Worm (Caenorhabditis elegans) whole organism, early embryonic: ENCODE data around the gene W08A12.3.

Source experiments
- B0310.2 ChIP-seq: sonication (generic microtip); optimal IDR thresholded peaks from 2 replicates; lab custom pipeline; 2016; ENCODE audit warnings: mild to moderate bottlenecking, missing genetic modification characterization, missing compliant biosample characterization
- F13C5.2 ChIP-seq: sonication (generic microtip); optimal IDR thresholded peaks from 2 replicates; lab custom pipeline; 2017; ENCODE audit warnings: mild to moderate bottlenecking, missing genetic modification characterization, inconsistent platforms, missing compliant biosample characterization
- aly-1 ChIP-seq: sonication (generic microtip); optimal IDR thresholded peaks from 2 replicates; lab custom pipeline; 2016; ENCODE audit warnings: missing genetic modification characterization, missing compliant biosample characterization
- ama-1 ChIP-seq: fragments of 150-350 bp; optimal IDR thresholded peaks from 2 replicates; lab custom pipeline; 2014
- ceh-13 ChIP-seq: fragments of 200-800 bp; sonication (Bioruptor generic); optimal IDR thresholded peaks from 2 replicates; lab custom pipeline; 2018; ENCODE audit warnings: mild to moderate bottlenecking, missing genetic modification characterization, missing compliant biosample characterization
- ceh-36 ChIP-seq: sonication (generic microtip); optimal IDR thresholded peaks from 2 replicates; lab custom pipeline; 2016; ENCODE audit warnings: missing genetic modification characterization, inconsistent platforms, missing compliant biosample characterization
- ets-7 ChIP-seq: sonication (generic microtip); optimal IDR thresholded peaks from 2 replicates; lab custom pipeline; 2016; ENCODE audit warnings: missing genotype, missing genetic modification characterization, missing compliant biosample characterization
- flt-1 ChIP-seq: fragments of 200-800 bp; sonication (Bioruptor generic); IDR thresholded peaks from 2 replicates; pipeline ENCODE4 v1.3.6; 2022; ENCODE audit warnings: missing genetic modification characterization, missing compliant biosample characterization
- hmbx-1 ChIP-seq: sonication (generic microtip); optimal IDR thresholded peaks from 2 replicates; lab custom pipeline; 2016; ENCODE audit warnings: mild to moderate bottlenecking, missing genetic modification characterization, missing compliant biosample characterization
- hmg-4 ChIP-seq: fragments of 200-800 bp; sonication (Bioruptor generic); optimal IDR thresholded peaks from 2 replicates; lab custom pipeline; 2018; ENCODE audit warnings: mild to moderate bottlenecking, missing genetic modification characterization, missing compliant biosample characterization
- hnd-1 ChIP-seq: sonication (generic microtip); optimal IDR thresholded peaks from 2 replicates; lab custom pipeline; 2016; ENCODE audit warnings: missing genetic modification characterization, missing compliant biosample characterization
- pes-1 ChIP-seq: fragments of 200-800 bp; sonication (Bioruptor generic); IDR thresholded peaks from 2 replicates; pipeline ENCODE4 v1.3.6; 2022; ENCODE audit warnings: missing genetic modification reagents, missing genetic modification characterization, missing compliant biosample characterization
- scrt-1 ChIP-seq: fragments of 200-800 bp; sonication (Bioruptor generic); IDR thresholded peaks from 2 replicates; pipeline ENCODE4 v1.3.6; 2022; ENCODE audit warnings: missing genetic modification characterization, missing compliant biosample characterization
- sea-1 ChIP-seq: fragments of 200-800 bp; sonication (Bioruptor generic); conservative IDR thresholded peaks from 2 replicates; pipeline ENCODE4 v1.3.6; 2022; ENCODE audit warnings: missing genetic modification characterization, missing compliant biosample characterization
- tbx-11 ChIP-seq: fragments of 200-800 bp; sonication (Bioruptor generic); IDR thresholded peaks from 2 replicates; pipeline ENCODE4 v1.3.6; 2022; ENCODE audit warnings: missing genetic modification characterization, missing compliant biosample characterization
- tbx-37 ChIP-seq: fragments of 200-800 bp; sonication (Bioruptor generic); conservative IDR thresholded peaks from 2 replicates; pipeline ENCODE4 v1.3.6; 2022; ENCODE audit warnings: missing genetic modification reagents, missing genetic modification characterization, missing compliant biosample characterization
- tra-4 ChIP-seq: sonication (generic microtip); optimal IDR thresholded peaks from 2 replicates; lab custom pipeline; 2017; ENCODE audit warnings: missing genetic modification characterization, missing compliant biosample characterization

Gene W08A12.3

DNA sequence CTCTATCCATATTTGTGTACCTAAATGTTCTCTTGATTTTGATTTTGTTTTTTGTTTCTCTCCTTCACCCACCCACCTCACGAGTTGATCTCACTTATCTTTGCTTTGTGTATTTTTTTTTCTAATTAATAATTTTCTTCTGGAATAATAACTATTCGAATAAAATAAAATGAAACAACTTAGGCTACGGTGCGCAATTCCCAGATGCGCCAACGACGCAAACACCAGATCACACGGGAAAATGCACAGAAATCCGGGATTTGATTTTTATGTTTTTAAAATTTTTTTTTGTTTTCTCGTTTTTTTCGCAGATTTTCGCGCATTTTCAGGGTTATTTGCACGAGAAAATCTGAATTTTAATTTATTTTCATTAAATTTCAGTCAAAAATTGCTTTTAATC, 3.6 kb downstream of the W08A12.3 start:
- TF ChIP-seq tra-4, result no peak
- TF ChIP-seq hmbx-1, result no peak
- TF ChIP-seq sea-1 (GFP tag; lab: Robert Waterston, UW), result no peak
- TF ChIP-seq ets-7 (tag; lab: Kevin White, UChicago), result no peak
- TF ChIP-seq F13C5.2 (tag; lab: Kevin White, UChicago), result no peak
- TF ChIP-seq pes-1 (GFP tag; lab: Robert Waterston, UW), result no peak
- no peak for TF ChIP-seq B0310.2 (tag; lab: Kevin White, UChicago)
- TF ChIP-seq ceh-36, result no peak
- no peak for TF ChIP-seq tbx-37 (GFP tag; lab: Robert Waterston, UW)
- no peak for TF ChIP-seq hmg-4 (GFP tag; lab: Kevin White, UChicago)
- no peak for TF ChIP-seq ceh-13
- TF ChIP-seq flt-1 (GFP tag; lab: Robert Waterston, UW), result no peak
- no peak for TF ChIP-seq ama-1 (lab: Kevin White, UChicago)

DNA sequence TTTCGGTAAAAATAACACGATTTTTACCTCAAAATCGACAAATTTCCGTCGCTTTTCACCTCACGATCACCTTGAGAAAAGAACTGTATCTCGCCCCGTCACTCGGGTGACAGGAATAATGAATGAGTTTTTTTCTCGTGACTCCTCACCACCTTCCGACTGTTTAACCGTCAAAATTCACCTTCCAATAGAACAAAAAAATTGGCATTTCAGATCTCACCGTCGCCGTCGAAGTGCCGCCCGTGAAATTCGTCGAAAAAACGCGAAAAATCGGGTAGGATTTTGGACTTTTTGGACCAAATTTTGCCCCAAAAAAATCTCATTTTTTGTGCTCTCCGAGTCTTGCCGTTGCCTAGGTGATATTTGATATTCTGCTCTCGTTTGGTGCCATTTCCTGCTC, 4.2 kb downstream of the W08A12.3 start, which contains the start of gene unc-132:
Gene unc-132, plus strand, starts transcription at position 208 of the 400 bp plus-strand sequence.
- TF ChIP-seq sea-1 (GFP tag; lab: Robert Waterston, UW) (no peak), hmg-4 (GFP tag; lab: Kevin White, UChicago) (no peak), ceh-13 (no peak), flt-1 (GFP tag; lab: Robert Waterston, UW) (no peak), aly-1 (tag; lab: Kevin White, UChicago) (no peak), ets-7 (tag; lab: Kevin White, UChicago) (no peak), tra-4 (no peak), B0310.2 (tag; lab: Kevin White, UChicago) (no peak), hnd-1 (tag; lab: Kevin White, UChicago) (no peak), ceh-36 (no peak), F13C5.2 (tag; lab: Kevin White, UChicago) (no peak), tbx-11 (GFP tag; lab: Robert Waterston, UW) (no peak), scrt-1 (GFP tag; lab: Robert Waterston, UW) (no peak), hmbx-1 (no peak), tbx-37 (GFP tag; lab: Robert Waterston, UW) (no peak)

DNA sequence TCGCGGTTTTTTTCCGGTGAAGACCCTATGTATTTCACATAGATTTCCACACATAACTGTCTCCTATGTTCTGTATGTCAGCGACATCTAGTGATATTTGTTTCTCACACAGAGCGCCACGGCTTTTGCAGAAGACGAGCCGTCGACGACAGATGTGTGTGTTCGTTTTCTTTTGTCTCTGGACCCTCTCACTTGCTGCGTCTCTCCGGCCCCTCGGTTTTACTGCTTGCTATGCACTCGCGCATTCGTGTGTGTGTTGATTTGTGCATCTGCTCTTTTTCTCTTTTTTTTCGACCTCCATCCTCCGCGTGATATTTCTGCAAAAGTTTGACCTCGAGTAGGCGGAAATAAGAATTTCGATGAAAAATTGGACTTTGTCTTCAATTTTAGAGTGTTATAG, 6.1 kb downstream of the W08A12.3 start:
- TF ChIP-seq tra-4 (no peak), ceh-13 (no peak), hnd-1 (tag; lab: Kevin White, UChicago) (no peak), aly-1 (tag; lab: Kevin White, UChicago) (no peak), scrt-1 (GFP tag; lab: Robert Waterston, UW) (no peak), hmg-4 (GFP tag; lab: Kevin White, UChicago) (no peak), ama-1 (lab: Kevin White, UChicago) (no peak), ceh-36 (no peak), B0310.2 (tag; lab: Kevin White, UChicago) (no peak), tbx-37 (GFP tag; lab: Robert Waterston, UW) (no peak), pes-1 (GFP tag; lab: Robert Waterston, UW) (no peak), sea-1 (GFP tag; lab: Robert Waterston, UW) (no peak), F13C5.2 (tag; lab: Kevin White, UChicago) (no peak)

DNA sequence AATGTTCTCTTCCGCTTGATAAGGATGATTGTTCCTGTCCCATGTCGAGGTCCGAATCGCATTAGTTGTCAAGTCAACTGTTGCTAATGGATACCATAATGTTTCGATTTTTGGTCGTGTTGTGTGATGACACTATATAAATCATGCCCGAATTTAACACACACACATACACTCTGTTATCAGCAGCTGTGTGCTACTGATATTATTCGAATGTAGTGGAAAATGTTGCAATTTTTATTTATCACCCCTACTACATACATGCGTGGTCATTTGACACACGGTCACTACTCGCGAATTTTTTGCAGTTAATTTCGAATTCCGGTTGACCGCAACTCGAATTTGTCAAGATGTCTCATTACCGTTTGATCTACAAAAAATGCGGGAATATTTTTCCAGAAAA, 10.0 kb downstream of the W08A12.3 start:
- TF ChIP-seq F13C5.2 (tag; lab: Kevin White, UChicago), result no peak
- TF ChIP-seq pes-1 (GFP tag; lab: Robert Waterston, UW), result no peak
- no peak for TF ChIP-seq scrt-1 (GFP tag; lab: Robert Waterston, UW)
- no peak for TF ChIP-seq hmbx-1
- TF ChIP-seq tbx-11 (GFP tag; lab: Robert Waterston, UW), result no peak
- no peak for TF ChIP-seq ama-1 (lab: Kevin White, UChicago)
- no peak for TF ChIP-seq tbx-37 (GFP tag; lab: Robert Waterston, UW)
- no peak for TF ChIP-seq aly-1 (tag; lab: Kevin White, UChicago)
- no peak for TF ChIP-seq ceh-36
- no peak for TF ChIP-seq hnd-1 (tag; lab: Kevin White, UChicago)
- TF ChIP-seq B0310.2 (tag; lab: Kevin White, UChicago), result no peak
- TF ChIP-seq sea-1 (GFP tag; lab: Robert Waterston, UW), result no peak
- TF ChIP-seq ceh-13, result no peak
- TF ChIP-seq tra-4, result no peak
- TF ChIP-seq ets-7 (tag; lab: Kevin White, UChicago), result no peak
- no peak for TF ChIP-seq hmg-4 (GFP tag; lab: Kevin White, UChicago)
- no peak for TF ChIP-seq flt-1 (GFP tag; lab: Robert Waterston, UW)

DNA sequence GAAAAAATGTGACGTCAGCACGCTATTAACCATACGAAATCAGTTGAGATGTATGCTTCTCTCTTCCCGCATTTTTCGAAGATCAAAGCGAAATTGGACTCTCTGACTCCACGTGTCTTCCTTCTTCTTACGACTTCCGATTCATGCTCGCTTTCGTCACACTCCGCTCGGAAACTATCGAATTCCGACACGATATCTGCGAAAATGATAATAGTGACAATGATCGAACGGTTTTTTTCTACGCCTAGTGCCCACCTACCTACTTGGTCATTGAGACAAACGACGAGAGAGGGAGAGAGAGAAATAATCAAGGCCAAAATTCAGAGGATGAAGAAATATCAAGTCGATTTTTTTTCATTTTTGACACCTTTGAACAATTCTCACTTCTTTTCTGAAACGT, 11.0 kb downstream of the W08A12.3 start:
- TF ChIP-seq tbx-11 (GFP tag; lab: Robert Waterston, UW) (no peak), ceh-13 (no peak)

DNA sequence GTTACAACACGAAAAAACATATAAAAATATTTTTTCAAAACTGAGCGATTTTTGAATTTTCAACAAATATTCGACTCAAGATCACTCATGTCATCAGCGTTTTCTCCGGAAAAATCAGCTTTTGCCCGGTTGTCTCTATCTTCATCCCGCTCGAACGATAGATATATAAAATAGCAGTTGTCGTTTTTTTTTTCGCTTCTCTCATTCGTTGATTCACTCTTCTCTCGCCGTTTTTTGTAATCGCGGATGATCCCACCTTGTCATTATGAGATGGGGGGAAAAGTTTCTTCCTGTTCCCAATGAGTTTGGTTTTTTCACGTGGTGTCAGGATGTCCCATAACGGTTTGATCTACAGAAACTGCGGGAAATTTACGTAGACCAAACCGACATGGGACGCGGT, 12.6 kb downstream of the W08A12.3 start:
- no peak for TF ChIP-seq sea-1 (GFP tag; lab: Robert Waterston, UW)

DNA sequence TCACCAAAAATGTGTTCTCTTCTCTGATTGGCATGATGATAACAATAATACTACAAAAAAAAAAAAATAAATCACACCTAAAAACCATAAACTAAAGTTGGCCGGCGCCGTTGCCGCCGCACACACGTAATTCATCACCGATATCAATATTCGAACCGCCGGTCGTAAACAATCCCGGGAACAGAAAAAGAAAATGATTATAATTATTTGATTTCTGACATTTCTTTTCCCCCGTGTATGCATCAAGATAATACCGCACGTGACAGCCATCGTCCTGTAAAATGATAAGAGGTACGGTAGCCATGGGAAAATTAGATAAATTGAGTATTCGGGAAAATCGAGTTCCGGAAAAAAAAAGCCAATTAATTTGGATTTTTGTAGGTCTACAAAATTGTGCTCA, 14.4 kb downstream of the W08A12.3 start:
- TF ChIP-seq sea-1 (GFP tag; lab: Robert Waterston, UW) (no peak), B0310.2 (tag; lab: Kevin White, UChicago) (no peak), ceh-36 (no peak), hmg-4 (GFP tag; lab: Kevin White, UChicago) (no peak), ama-1 (lab: Kevin White, UChicago) (no peak)

DNA sequence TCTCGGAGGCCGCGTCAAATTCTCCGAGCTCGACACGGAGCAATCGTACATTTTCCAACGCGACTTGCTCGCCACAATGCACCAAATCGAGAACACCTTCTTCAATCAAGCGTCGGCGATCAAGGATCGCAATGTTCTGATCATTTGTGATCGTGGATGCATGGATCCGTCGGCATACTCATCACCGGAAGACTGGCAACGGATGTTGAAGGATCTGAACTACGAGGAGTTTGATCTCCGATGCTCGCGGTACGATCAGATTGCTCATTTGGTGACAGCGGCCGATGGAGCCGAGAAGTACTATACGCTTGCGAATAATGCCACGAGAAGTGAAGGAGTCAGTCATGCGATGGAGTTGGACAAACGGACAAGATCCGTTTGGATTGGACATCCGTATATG, 15.8 kb downstream of the W08A12.3 start:
- TF ChIP-seq ceh-36, result no peak
- TF ChIP-seq sea-1 (GFP tag; lab: Robert Waterston, UW), result no peak
- TF ChIP-seq hmbx-1, result no peak
